Worm (Caenorhabditis elegans): ENCODE measurements around the gene mpk-2.

ce11 chrII:5056254-5056653 lies 47.7 kb upstream of the mpk-2 start:
- no peak for TF ChIP-seq hnd-1 (tag; optimal IDR thresholded peaks at IDR 0.05)
- no peak for TF ChIP-seq tbx-11 (GFP tag; IDR thresholded peaks at IDR 0.05)
- no peak for TF ChIP-seq hmg-4 (GFP tag; optimal IDR thresholded peaks at IDR 0.05)
- TF ChIP-seq ceh-13 (GFP tag; optimal IDR thresholded peaks at IDR 0.05): no peak
- no peak for TF ChIP-seq aly-1 (tag; optimal IDR thresholded peaks at IDR 0.05)
- no peak for TF ChIP-seq flt-1 (GFP tag; IDR thresholded peaks at IDR 0.05)
- TF ChIP-seq ama-1 (optimal IDR thresholded peaks at IDR 0.05): no peak
- TF ChIP-seq ceh-36 (tag; optimal IDR thresholded peaks at IDR 0.05): no peak
- TF ChIP-seq ets-7 (tag; optimal IDR thresholded peaks at IDR 0.05): no peak
- TF ChIP-seq tra-4 (tag; optimal IDR thresholded peaks at IDR 0.05): no peak
- no peak for TF ChIP-seq sea-1 (GFP tag; conservative IDR thresholded peaks at IDR 0.05)
